Worm (Caenorhabditis elegans) whole organism, L4/young adult: ENCODE data around the gene nhr-223.
"Not testable (repeated sequence)": the region's sequence is repeated elsewhere in the genome, so short reads cannot be mapped to it uniquely, and the experiment has no call there.

Experiments used
- W03F9.2 ChIP-seq: fragments of 150-350 bp; optimal IDR thresholded peaks from 2 replicates; lab custom pipeline; 2014; ENCODE audit warnings: missing biosample characterization, missing genetic modification characterization
- dao-5 ChIP-seq: sonication (generic microtip); optimal IDR thresholded peaks from 2 replicates; lab custom pipeline; 2016; ENCODE audit warnings: missing genotype, missing genetic modification characterization, moderate library complexity, missing compliant biosample characterization

DNA sequence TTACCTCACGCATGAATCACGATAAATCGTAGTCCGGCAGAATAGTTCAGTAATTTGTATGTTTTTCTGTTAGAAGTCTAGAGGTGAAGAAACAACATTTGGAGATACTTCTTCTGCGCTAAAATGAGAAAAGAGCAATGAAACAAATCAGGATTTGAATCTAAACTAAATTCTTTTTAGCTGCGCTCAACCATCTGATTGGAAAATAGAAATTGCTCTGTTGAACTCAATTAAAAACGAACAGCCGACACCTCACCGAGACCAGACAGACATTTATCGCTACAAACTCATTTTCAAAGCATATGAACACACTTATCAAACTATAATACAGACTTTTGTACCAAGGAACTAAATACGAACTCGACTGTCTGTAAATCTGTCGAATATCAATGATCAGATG is 6.4 kb downstream of the nhr-223 start, which contains the start of gene T26E4.9:
- TF ChIP-seq dao-5; W03F9.2 (tag; lab: Kevin White, UChicago): not testable (repeated sequence)
